Worm (Caenorhabditis elegans) whole organism, young adult: ENCODE measurements around the gene flh-2.
"Not testable (repeated sequence)": the region's sequence is repeated elsewhere in the genome, so short reads cannot be mapped to it uniquely, and the experiment has no call there.

Experiments used
- B0261.1 ChIP-seq: sonication (generic microtip); optimal IDR thresholded peaks from 2 replicates; lab custom pipeline; 2016; ENCODE audit warnings: mild to moderate bottlenecking, missing genetic modification characterization, moderate library complexity, missing compliant biosample characterization
- C06A6.2 ChIP-seq: fragments of 200-800 bp; sonication (Bioruptor generic); conservative IDR thresholded peaks from 2 replicates; pipeline ENCODE4 v1.3.6; 2022; ENCODE audit warnings: missing genetic modification characterization, missing compliant biosample characterization
- C17E4.6 ChIP-seq: fragments of 200-800 bp; sonication (Bioruptor generic); IDR thresholded peaks from 2 replicates; pipeline ENCODE4 v1.3.6; 2022; ENCODE audit warnings: missing genetic modification reagents, missing genetic modification characterization, missing compliant biosample characterization
- D2030.7 ChIP-seq: fragments of 200-800 bp; sonication (Bioruptor generic); IDR thresholded peaks from 2 replicates; pipeline ENCODE4 v1.3.6; 2022; ENCODE audit warnings: missing genetic modification reagents, missing genetic modification characterization, missing compliant biosample characterization
- F10E7.11 ChIP-seq: sonication (generic microtip); optimal IDR thresholded peaks from 2 replicates; lab custom pipeline; 2017; ENCODE audit warnings: mild to moderate bottlenecking, missing genetic modification characterization, moderate library complexity, missing compliant biosample characterization
- F33H1.4 ChIP-seq: fragments of 200-800 bp; sonication (Bioruptor generic); IDR thresholded peaks from 2 replicates; pipeline ENCODE4 v1.3.6; 2022; ENCODE audit warnings: missing genetic modification reagents, missing genetic modification characterization, missing compliant biosample characterization
- F49E8.2 ChIP-seq: sonication (generic microtip); optimal IDR thresholded peaks from 3 replicates; lab custom pipeline; 2017; ENCODE audit warnings: missing genetic modification characterization, mild to moderate bottlenecking, missing compliant biosample characterization, antibody characterized with exemption, moderate library complexity; ENCODE audit not compliant: insufficient read depth
- F55B11.4 ChIP-seq: sonication (generic microtip); optimal IDR thresholded peaks from 2 replicates; lab custom pipeline; 2016; ENCODE audit warnings: missing compliant biosample characterization, missing genetic modification characterization, borderline replicate concordance; ENCODE audit not compliant: insufficient read depth
- T26A5.8 ChIP-seq: sonication (generic microtip); optimal IDR thresholded peaks from 2 replicates; lab custom pipeline; 2016; ENCODE audit warnings: missing genetic modification characterization, missing compliant biosample characterization
- Y67H2A.10 ChIP-seq: fragments of 200-800 bp; sonication (Bioruptor generic); conservative IDR thresholded peaks from 2 replicates; pipeline ENCODE4 v1.3.6; 2022; ENCODE audit warnings: missing genetic modification reagents, missing genetic modification characterization, missing compliant biosample characterization
- Y79H2A.3 ChIP-seq: fragments of 200-800 bp; sonication (Bioruptor generic); conservative IDR thresholded peaks from 2 replicates; pipeline ENCODE4 v1.3.6; 2022; ENCODE audit warnings: missing genetic modification reagents, missing genetic modification characterization, missing compliant biosample characterization
- attf-3 ChIP-seq: fragments of 200-800 bp; sonication (Bioruptor generic); conservative IDR thresholded peaks from 2 replicates; pipeline ENCODE4 v1.3.6; 2022; ENCODE audit warnings: missing genetic modification reagents, missing genetic modification characterization, missing compliant biosample characterization
- attf-5 ChIP-seq: fragments of 200-800 bp; sonication (Bioruptor generic); optimal IDR thresholded peaks from 2 replicates; lab custom pipeline; 2018; ENCODE audit warnings: mild to moderate bottlenecking, missing genetic modification characterization, missing compliant biosample characterization
- ccch-3 ChIP-seq: fragments of 200-800 bp; sonication (Bioruptor generic); optimal IDR thresholded peaks from 2 replicates; lab custom pipeline; 2018; ENCODE audit warnings: mild to moderate bottlenecking, missing genetic modification characterization, missing compliant biosample characterization
- cebp-1 ChIP-seq, 2 experiments: fragments of 200-800 bp in 1 of 2; sonication (Bioruptor generic) in 1 of 2; sonication (generic microtip) in 1 of 2; IDR thresholded peaks in 1 of 2; optimal IDR thresholded peaks in 1 of 2; 2 replicates each; pipeline versions ENCODE4 v1.3.6 to Lab custom; 2017 to 2022; ENCODE audit warnings: missing compliant biosample characterization in 2 of 2, missing genetic modification characterization in 2 of 2, mild to moderate bottlenecking in 1 of 2, missing genetic modification reagents in 1 of 2, moderate library complexity in 1 of 2
- cebp-2 ChIP-seq: fragments of 200-800 bp; sonication (Bioruptor generic); IDR thresholded peaks from 2 replicates; pipeline ENCODE4 v1.3.6; 2022; ENCODE audit warnings: missing genetic modification characterization, missing compliant biosample characterization
- ceh-27 ChIP-seq: fragments of 200-800 bp; sonication (Bioruptor generic); optimal IDR thresholded peaks from 2 replicates; lab custom pipeline; 2018; ENCODE audit warnings: mild to moderate bottlenecking, missing genetic modification characterization, moderate library complexity, missing compliant biosample characterization
- ceh-91 ChIP-seq: fragments of 200-800 bp; sonication (Bioruptor generic); IDR thresholded peaks from 2 replicates; pipeline ENCODE4 v1.3.6; 2022; ENCODE audit warnings: missing genetic modification reagents, missing genetic modification characterization, missing compliant biosample characterization
- egrh-3 ChIP-seq: fragments of 200-800 bp; sonication (Bioruptor generic); IDR thresholded peaks from 2 replicates; pipeline ENCODE4 v1.3.6; 2022; ENCODE audit warnings: missing genetic modification reagents, missing genetic modification characterization, missing compliant biosample characterization
- ekl-4 ChIP-seq: fragments of 200-800 bp; sonication (Bioruptor generic); IDR thresholded peaks from 2 replicates; pipeline ENCODE4 v1.3.6; 2022; ENCODE audit warnings: missing genetic modification reagents, missing genetic modification characterization, missing compliant biosample characterization
- hmg-1.2 ChIP-seq: fragments of 200-800 bp; sonication (Bioruptor generic); IDR thresholded peaks from 2 replicates; pipeline ENCODE4 v1.3.6; 2022; ENCODE audit warnings: missing genetic modification reagents, missing genetic modification characterization, missing compliant biosample characterization
- hsf-1 ChIP-seq: fragments of 200-800 bp; sonication (Bioruptor generic); IDR thresholded peaks from 2 replicates; pipeline ENCODE4 v1.3.6; 2022; ENCODE audit warnings: missing genetic modification reagents, missing genetic modification characterization, missing compliant biosample characterization
- lag-1 ChIP-seq: fragments of 200-800 bp; sonication (Bioruptor generic); IDR thresholded peaks from 2 replicates; pipeline ENCODE4 v1.3.6; 2022; ENCODE audit warnings: missing genetic modification reagents, missing genetic modification characterization, missing compliant biosample characterization
- lin-26 ChIP-seq: fragments of 200-800 bp; sonication (Bioruptor generic); IDR thresholded peaks from 2 replicates; pipeline ENCODE4 v1.3.6; 2022; ENCODE audit warnings: missing genetic modification reagents, missing genetic modification characterization, missing compliant biosample characterization
- lin-54 ChIP-seq: fragments of 200-800 bp; sonication (Bioruptor generic); optimal IDR thresholded peaks from 2 replicates; lab custom pipeline; 2018; ENCODE audit warnings: mild to moderate bottlenecking, missing genetic modification characterization, missing compliant biosample characterization
- lir-1 ChIP-seq: fragments of 200-800 bp; sonication (Bioruptor generic); conservative IDR thresholded peaks from 2 replicates; pipeline ENCODE4 v1.3.6; 2022; ENCODE audit warnings: missing genetic modification reagents, missing genetic modification characterization, missing compliant biosample characterization
- madf-10 ChIP-seq: sonication (generic microtip); optimal IDR thresholded peaks from 2 replicates; lab custom pipeline; 2016; ENCODE audit warnings: mild to moderate bottlenecking, missing genetic modification characterization, missing compliant biosample characterization
- madf-6 ChIP-seq: fragments of 200-800 bp; sonication (Bioruptor generic); IDR thresholded peaks from 2 replicates; pipeline ENCODE4 v1.3.6; 2022; ENCODE audit warnings: missing genetic modification reagents, missing genetic modification characterization, missing compliant biosample characterization
- mxl-1 ChIP-seq: sonication (generic microtip); optimal IDR thresholded peaks from 2 replicates; lab custom pipeline; 2016; ENCODE audit warnings: missing genetic modification characterization, missing compliant biosample characterization
- nhr-90 ChIP-seq: sonication (generic microtip); optimal IDR thresholded peaks from 2 replicates; lab custom pipeline; 2016; ENCODE audit warnings: missing genotype, mild to moderate bottlenecking, missing genetic modification characterization, missing compliant biosample characterization
- rpc-1 ChIP-seq, 2 experiments: fragments of 150-350 bp in 1 of 2; sonication (generic microtip) in 1 of 2; optimal IDR thresholded peaks; 2 replicates each; lab custom pipeline; 2014 to 2018; ENCODE audit warnings: missing biosample characterization in 1 of 2, missing genetic modification characterization in 1 of 2, missing genetic modification reagents in 1 of 2, missing genotype in 1 of 2
- sdz-38 ChIP-seq: sonication (generic microtip); optimal IDR thresholded peaks from 2 replicates; lab custom pipeline; 2016; ENCODE audit warnings: missing genotype, missing genetic modification characterization, missing compliant biosample characterization
- snpc-1.1 ChIP-seq: sonication (generic microtip); optimal IDR thresholded peaks from 2 replicates; lab custom pipeline; 2017; ENCODE audit warnings: missing genetic modification characterization, mild to moderate bottlenecking, missing compliant biosample characterization, antibody characterized with exemption, moderate library complexity, missing genotype, missing genetic modification reagents; ENCODE audit not compliant: insufficient read depth
- snpc-3.4 ChIP-seq: sonication (generic microtip); optimal IDR thresholded peaks from 2 replicates; lab custom pipeline; 2017; ENCODE audit warnings: missing genetic modification characterization, mild to moderate bottlenecking, missing compliant biosample characterization, antibody characterized with exemption, moderate library complexity, missing genotype, missing genetic modification reagents
- snpc-4 ChIP-seq, 5 experiments: fragments of 150-350 bp in 1 of 5; sonication (generic microtip) in 4 of 5; optimal IDR thresholded peaks; 2 replicates each; lab custom pipeline; 2014 to 2018; ENCODE audit warnings: missing genetic modification characterization in 5 of 5, missing biosample characterization in 3 of 5, antibody characterized with exemption in 2 of 5, mild to moderate bottlenecking in 2 of 5, missing compliant biosample characterization in 2 of 5, missing genotype in 2 of 5, moderate library complexity in 2 of 5, missing genetic modification reagents in 1 of 5
- sptf-2 ChIP-seq: fragments of 200-800 bp; sonication (Bioruptor generic); optimal IDR thresholded peaks from 2 replicates; lab custom pipeline; 2018; ENCODE audit warnings: mild to moderate bottlenecking, missing genetic modification characterization, missing compliant biosample characterization
- tbp1 ChIP-seq: fragments of 200-800 bp; sonication (Bioruptor generic); optimal IDR thresholded peaks from 2 replicates; lab custom pipeline; 2018; ENCODE audit warnings: mild to moderate bottlenecking, missing genetic modification characterization, missing compliant biosample characterization
- unc-130 ChIP-seq: sonication (generic microtip); optimal IDR thresholded peaks from 2 replicates; lab custom pipeline; 2016; ENCODE audit warnings: missing genetic modification reagents, missing genetic modification characterization, missing compliant biosample characterization
- zfh-2 ChIP-seq: fragments of 200-800 bp; sonication (Bioruptor generic); conservative IDR thresholded peaks from 2 replicates; pipeline ENCODE4 v1.3.6; 2022; ENCODE audit warnings: missing genetic modification reagents, missing genetic modification characterization, missing compliant biosample characterization
- ztf-25 ChIP-seq: fragments of 200-800 bp; sonication (Bioruptor generic); IDR thresholded peaks from 2 replicates; pipeline ENCODE4 v1.3.6; 2022; ENCODE audit warnings: missing genetic modification reagents, missing genetic modification characterization, missing compliant biosample characterization
- ztf-28 ChIP-seq: fragments of 200-800 bp; sonication (Bioruptor generic); IDR thresholded peaks from 2 replicates; pipeline ENCODE4 v1.3.6; 2022; ENCODE audit warnings: missing genetic modification reagents, missing genetic modification characterization, missing compliant biosample characterization

flh-2 gene

DNA sequence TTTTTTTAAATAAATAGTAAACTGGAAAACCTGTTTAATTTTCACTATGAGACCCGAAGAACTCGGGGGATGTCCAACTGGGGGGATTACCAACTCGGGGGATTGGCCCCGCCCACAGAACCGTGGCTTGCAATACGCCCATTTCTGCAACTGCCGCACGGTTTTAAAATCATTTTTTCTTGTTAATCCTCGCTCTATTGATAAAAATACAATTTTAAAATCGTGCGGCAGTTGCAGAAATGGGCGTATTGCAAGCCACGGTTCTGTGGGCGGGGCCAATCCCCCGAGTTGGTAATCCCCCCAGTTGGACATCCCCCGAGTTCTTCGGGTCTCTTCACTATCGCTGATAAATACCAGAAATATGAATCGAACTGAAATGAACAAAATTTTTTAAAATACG, 29.9 kb upstream of the flh-2 start, which contains the start of gene mmab-1 (continued):
- 0 out of 2 replicates have a peak, but pooled peaks have one; percentile 11 for TF ChIP-seq ceh-91
- TF ChIP-seq hmg-1.2, result peak; percentile 13; the same call in 1 of the 2 replicates
- peak; percentile 11 for TF ChIP-seq lin-54 (GFP tag; lab: Kevin White, UChicago)
- not testable (repeated sequence) for TF ChIP-seq cebp-1 (GFP tag; IDR thresholded peaks at IDR 0.05; lab: Robert Waterston, UW)
- peak; percentile 36 for TF ChIP-seq cebp-1 (tag; optimal IDR thresholded peaks at IDR 0.05; lab: Kevin White, UChicago)
- TF ChIP-seq egrh-3 (GFP tag; lab: Robert Waterston, UW), result peak; percentile 34
- peak; percentile 34 for TF ChIP-seq attf-5
- peak; percentile 18; the same call in 1 of the 2 replicates for TF ChIP-seq lin-26 (GFP tag; lab: Robert Waterston, UW)
- TF ChIP-seq C06A6.2 (GFP tag; lab: Robert Waterston, UW), result peak; percentile 84
- peak; percentile 21; the same call in 1 of the 2 replicates for TF ChIP-seq C17E4.6 (GFP tag; lab: Robert Waterston, UW)
- peak; percentile 42; the same call in 1 of the 2 replicates for TF ChIP-seq Y67H2A.10
- 0 out of 2 replicates have a peak, but pooled peaks have one; percentile 34 for TF ChIP-seq zfh-2 (GFP tag; lab: Robert Waterston, UW)
- 0 out of 2 replicates have a peak, but pooled peaks have one; percentile 10 for TF ChIP-seq cebp-2 (GFP tag; lab: Robert Waterston, UW)
- TF ChIP-seq attf-3 (GFP tag; lab: Robert Waterston, UW), result peak; percentile 18; the same call in 1 of the 2 replicates
- TF ChIP-seq F33H1.4 (GFP tag; lab: Robert Waterston, UW), result peak; percentile 44

DNA sequence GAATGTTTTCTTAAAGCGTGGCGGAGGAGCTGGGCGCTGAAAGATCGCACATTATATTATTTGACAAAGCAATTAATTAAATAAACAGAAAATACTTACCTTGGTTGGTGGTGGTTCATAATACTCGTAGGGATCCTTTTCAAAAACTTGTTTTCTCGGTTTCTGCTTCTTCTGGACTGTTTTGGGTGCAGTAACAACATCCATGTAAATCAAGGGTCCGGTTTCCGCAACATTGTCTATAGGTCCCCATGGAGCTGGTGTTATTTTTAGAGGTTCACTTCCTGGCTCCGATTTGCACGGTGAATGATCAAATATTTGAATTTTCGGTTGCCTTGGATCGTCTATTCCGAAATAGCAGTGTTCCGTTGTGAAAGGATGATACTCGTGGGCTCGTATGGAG, 27.8 kb upstream of the flh-2 start:
- TF ChIP-seq T26A5.8 (tag; lab: Kevin White, UChicago) (no peak), mxl-1 (tag; lab: Kevin White, UChicago) (no peak), egrh-3 (GFP tag; lab: Robert Waterston, UW) (no peak), hmg-1.2 (no peak), snpc-3.4 (tag; lab: Kevin White, UChicago) (no peak), B0261.1 (tag; lab: Kevin White, UChicago) (no peak), rpc-1 (optimal IDR thresholded peaks at IDR 0.05; lab: Kevin White, UChicago) (no peak), rpc-1 (tag; optimal IDR thresholded peaks at IDR 0.05; lab: Kevin White, UChicago) (no peak), Y67H2A.10 (no peak), snpc-1.1 (tag; lab: Kevin White, UChicago) (no peak), Y79H2A.3 (GFP tag; lab: Robert Waterston, UW) (no peak), F49E8.2 (tag; lab: Kevin White, UChicago) (no peak)
- TF ChIP-seq, all 124 proteins: peak for 0

DNA sequence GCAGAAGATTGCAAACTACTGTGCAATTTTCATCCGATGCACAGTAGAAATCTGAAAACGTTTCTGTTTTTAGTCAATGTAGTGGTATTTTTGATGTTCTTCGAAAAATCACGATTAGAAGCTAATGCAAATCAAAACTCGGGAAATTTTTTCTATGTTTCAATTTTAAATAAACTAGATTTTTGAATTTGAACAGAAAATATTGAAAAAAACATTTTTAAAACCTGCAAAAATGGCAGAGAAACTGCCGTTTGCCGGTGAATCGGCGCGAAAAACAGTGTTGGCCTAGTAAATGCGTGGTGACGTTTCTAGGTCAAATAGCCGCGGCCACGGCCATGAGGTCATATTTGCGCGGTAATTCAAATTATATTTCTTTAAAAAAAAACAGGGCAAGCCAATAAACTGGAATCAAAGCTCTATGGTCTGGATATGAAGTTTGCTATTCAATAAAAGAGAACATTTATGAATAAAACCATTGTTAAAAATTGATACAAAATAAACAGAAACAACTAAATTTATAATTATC, 21.7 kb upstream of the flh-2 start, which contains the start of gene set-2:
set-2 (minus strand) TSS at position 51 of the 526 bp plus-strand sequence.
- peak; percentile 48 for TF ChIP-seq hmg-1.2
- no peak for TF ChIP-seq lag-1
- TF ChIP-seq F55B11.4, result no peak
- TF ChIP-seq ztf-25, result peak; percentile 87
- TF ChIP-seq F10E7.11, result peak; percentile 38
- peak; percentile 16 for TF ChIP-seq snpc-4 (GFP tag; optimal IDR thresholded peaks at IDR 0.05; lab: Kevin White, UChicago)
- peak in 1 of 4 experiments; percentile 37 for TF ChIP-seq snpc-4 (tag; optimal IDR thresholded peaks at IDR 0.05; lab: Kevin White, UChicago)
- TF ChIP-seq ekl-4 (GFP tag; lab: Robert Waterston, UW), result peak; percentile 65; the same call in 1 of the 2 replicates
- TF ChIP-seq attf-5, result peak; percentile 91
- peak; percentile 40 for TF ChIP-seq snpc-1.1 (tag; lab: Kevin White, UChicago)
- 0 out of 2 replicates have a peak, but pooled peaks have one; percentile 19 for TF ChIP-seq hsf-1
- peak; percentile 82 for TF ChIP-seq ceh-91
- peak; percentile 80 for TF ChIP-seq D2030.7 (GFP tag; lab: Robert Waterston, UW)
- peak; percentile 84 for TF ChIP-seq sptf-2
- peak; percentile 84 for TF ChIP-seq lir-1 (GFP tag; lab: Robert Waterston, UW)
- peak; percentile 88 for TF ChIP-seq madf-6
- peak; percentile 81; the same call in 1 of the 2 replicates for TF ChIP-seq ztf-28 (GFP tag; lab: Robert Waterston, UW)
- TF ChIP-seq unc-130 (GFP tag; lab: Kevin White, UChicago), result peak; percentile 95
- peak; percentile 88 for TF ChIP-seq ceh-27 (GFP tag; lab: Kevin White, UChicago)
- TF ChIP-seq attf-3 (GFP tag; lab: Robert Waterston, UW), result peak; percentile 66
- no peak for TF ChIP-seq nhr-90 (tag; lab: Kevin White, UChicago)
- TF ChIP-seq madf-10, result peak; percentile 55
- TF ChIP-seq tbp1, result peak; percentile 48
- TF ChIP-seq sdz-38 (tag; lab: Kevin White, UChicago), result no peak
- no peak for TF ChIP-seq ccch-3 (GFP tag; lab: Kevin White, UChicago)
